Worm (Caenorhabditis elegans) whole organism, L4/young adult: ENCODE results near the gene ced-7.

ENCODE experiments used
- W03F9.2 ChIP-seq: fragments of 150-350 bp; optimal IDR thresholded peaks from 2 replicates; lab custom pipeline; 2014; ENCODE audit warnings: missing biosample characterization, missing genetic modification characterization
- him-1 ChIP-seq: sonication (generic microtip); optimal IDR thresholded peaks from 2 replicates; lab custom pipeline; 2016; ENCODE audit warnings: missing genotype, missing genetic modification reagents, missing genetic modification characterization, missing compliant biosample characterization

- TF ChIP-seq him-1 (tag; lab: Kevin White, UChicago) (no peak), W03F9.2 (tag; lab: Kevin White, UChicago) (no peak)
These were observed 35.8 kb downstream of the ced-7 start, which contains the start of gene ZK1098.9 for ce11 chrIII:9544125-9544524.
